Worm (Caenorhabditis elegans) whole organism, dauer: Measurements from ENCODE around the gene klp-18.

Experiments used
- unc-62 ChIP-seq: sonication (generic microtip); optimal IDR thresholded peaks from 2 replicates; lab custom pipeline; 2017; ENCODE audit warnings: missing biosample characterization, missing genetic modification reagents, missing genetic modification characterization

klp-18 gene

DNA sequence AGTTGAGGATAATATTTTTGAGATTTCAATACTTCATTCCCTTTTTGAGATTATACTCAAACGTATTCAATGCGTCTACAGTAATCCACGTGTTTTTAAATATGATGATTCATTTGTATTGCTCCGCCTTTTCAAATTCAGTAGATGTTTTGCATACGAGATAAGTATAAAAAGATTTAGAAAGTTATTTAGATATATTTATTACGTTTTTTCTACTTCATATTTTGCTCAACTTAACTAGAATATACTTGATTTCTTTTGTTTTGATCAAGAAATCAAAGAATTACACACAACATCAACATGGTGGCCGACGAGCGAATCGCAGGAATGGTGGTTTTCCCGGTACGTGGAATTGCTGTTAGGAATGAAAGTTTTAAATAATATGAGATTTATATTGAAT lies 17.7 kb downstream of the klp-18 start, which contains the start of gene srx-50:
TSS of gene srx-50 (plus strand) at position 301 of the 400 bp plus-strand sequence.
- TF ChIP-seq unc-62 (GFP tag; lab: Kevin White, UChicago): no peak

DNA sequence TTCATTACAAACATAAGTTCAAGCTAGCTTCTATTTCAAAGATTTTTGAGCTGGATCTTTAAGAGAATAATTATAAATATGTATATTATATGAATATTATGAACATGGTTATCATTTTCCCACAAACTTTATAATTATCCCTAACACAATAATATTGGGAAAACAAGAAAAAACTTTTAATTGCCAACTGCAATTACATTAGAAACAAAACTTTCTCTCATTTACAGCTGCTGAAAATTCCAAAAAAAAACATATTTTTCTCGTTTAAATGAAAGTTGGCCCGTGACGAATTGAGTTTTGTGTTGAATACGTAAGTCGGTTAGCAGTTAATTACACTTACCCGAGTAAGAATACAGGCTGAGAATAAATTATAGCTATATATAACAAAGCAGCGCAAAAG lies 22.7 kb downstream of the klp-18 start:
- no peak for TF ChIP-seq unc-62 (GFP tag; lab: Kevin White, UChicago)

DNA sequence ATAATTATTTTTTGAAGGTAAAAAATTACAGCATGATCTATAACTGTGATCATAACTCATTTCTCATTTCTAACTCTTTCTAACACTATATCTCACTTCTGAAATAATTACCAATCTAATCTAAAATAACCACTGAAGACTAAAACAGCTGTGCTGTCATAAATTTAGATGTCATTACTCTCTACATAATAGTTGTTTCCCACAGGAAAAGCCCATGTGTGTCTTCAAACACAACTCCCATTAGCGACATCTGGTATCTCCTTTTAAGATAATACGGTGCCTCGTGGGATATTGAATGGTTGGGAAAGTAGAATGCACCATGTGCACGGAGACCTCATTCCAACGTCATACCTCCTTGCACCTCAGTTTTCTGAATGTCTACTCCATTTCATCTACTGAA lies 25.0 kb downstream of the klp-18 start, which contains the start of gene Y43B11AL.1:
TSS of gene Y43B11AL.1 (plus strand) at position 301 of the 400 bp plus-strand sequence.
- TF ChIP-seq unc-62 (GFP tag; lab: Kevin White, UChicago): no peak

DNA sequence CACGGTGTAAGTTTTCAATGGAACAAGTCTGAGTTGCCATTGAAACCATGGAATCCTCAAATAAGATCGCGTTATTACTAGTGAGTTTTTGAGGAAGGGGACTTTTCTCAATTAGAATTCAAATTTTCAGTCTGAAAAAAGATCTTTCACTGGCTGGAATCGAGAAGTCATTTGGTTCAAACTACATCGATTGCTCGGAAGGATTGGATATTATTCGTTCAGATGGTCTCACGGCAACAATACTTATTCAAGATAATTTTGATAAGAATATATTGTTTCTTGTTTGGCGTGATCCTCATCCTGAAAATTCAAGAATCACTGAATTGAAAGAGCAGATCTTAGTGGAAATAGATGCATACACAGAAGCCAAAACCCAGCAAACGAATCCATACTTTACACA lies 27.4 kb downstream of the klp-18 start:
- TF ChIP-seq unc-62 (GFP tag; lab: Kevin White, UChicago): no peak

DNA sequence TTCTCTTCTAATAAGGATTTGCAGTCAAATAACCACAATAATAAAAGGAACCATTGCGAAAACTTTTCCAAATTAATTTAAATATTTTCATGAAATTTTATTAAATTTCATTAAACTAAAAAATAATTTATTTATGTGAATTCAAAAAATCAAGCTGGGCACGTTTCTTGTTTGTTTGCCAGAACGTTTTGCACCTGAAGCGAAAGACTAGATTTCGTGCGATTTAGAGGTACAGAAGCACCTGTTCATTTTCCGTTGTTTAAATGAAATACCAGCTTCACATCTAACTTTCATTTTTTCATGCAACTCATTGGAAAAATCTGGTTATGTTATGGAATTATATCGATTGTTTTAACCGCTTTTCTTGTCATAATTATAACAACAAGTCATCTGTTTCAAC lies 32.1 kb downstream of the klp-18 start, which contains the start of gene srg-48:
TSS of gene srg-48 (plus strand) at position 301 of the 400 bp plus-strand sequence.
- no peak for TF ChIP-seq unc-62 (GFP tag; lab: Kevin White, UChicago)

DNA sequence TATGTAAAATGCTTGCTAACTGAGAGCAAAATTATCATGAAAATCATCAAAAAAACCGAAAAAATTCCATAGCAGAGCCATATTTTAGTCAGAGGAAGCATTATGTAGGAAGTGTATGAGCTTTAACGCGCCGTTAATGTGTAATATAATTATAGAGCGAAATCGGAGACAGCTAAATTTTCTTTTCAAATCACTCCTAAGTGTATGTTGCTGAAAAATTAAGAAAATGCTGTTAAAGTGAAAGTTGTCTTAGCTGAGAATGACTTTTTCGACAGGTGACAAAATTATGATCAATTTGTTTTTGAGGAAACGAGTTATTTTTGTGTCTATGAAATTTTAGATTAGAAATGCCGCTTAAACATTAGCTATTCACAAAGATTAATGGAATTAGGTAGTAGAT lies 35.1 kb downstream of the klp-18 start, which contains the start of gene srg-50:
TSS of gene srg-50 (minus strand) at position 101 of the 400 bp plus-strand sequence.
- TF ChIP-seq unc-62 (GFP tag; lab: Kevin White, UChicago): no peak

DNA sequence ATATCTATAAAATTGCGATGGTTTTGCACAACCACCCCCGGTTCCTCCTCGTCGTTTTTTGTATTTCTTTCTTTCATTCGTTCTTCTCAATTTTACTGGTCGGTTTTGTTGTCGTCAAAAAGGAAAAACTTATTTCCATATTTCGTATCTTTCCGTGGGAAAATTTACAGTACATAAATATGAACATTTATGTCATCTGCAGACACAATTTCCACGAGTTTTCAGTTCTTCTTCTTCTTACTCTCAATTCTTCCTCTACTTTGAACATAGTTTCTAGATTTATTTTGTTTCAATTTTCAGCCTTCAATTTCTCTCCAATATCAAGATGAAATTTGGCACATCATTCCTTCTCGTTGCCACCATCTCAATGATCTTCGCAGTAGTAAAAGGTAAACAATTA lies 41.2 kb downstream of the klp-18 start, which contains the start of gene Y43B11AR.1:
TSS of gene Y43B11AR.1 (plus strand) at position 301 of the 400 bp plus-strand sequence.
- TF ChIP-seq unc-62 (GFP tag; lab: Kevin White, UChicago): no peak

DNA sequence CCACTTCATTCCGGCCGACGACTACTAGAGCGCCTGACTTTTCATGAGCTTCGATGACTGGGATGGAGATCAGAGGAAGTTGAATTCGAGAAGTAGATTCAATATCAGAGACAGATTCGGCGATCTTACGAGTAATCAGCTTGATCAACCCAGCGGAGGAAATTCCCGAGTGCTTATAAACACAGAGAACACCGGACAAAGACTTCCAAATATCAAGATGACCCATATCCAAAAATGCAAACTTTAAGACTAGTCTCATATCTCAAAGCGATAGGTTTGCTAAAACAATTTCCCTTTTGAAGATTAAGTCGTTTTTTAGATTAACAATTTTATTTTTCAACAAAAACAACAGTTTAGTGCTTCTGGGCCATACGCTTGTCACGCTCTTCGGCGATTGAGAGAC lies 43.4 kb downstream of the klp-18 start, which contains the start of gene Y43B11AR.3:
TSS of gene Y43B11AR.3 (minus strand) at position 335 of the 403 bp plus-strand sequence.
- no peak for TF ChIP-seq unc-62 (GFP tag; lab: Kevin White, UChicago)

DNA sequence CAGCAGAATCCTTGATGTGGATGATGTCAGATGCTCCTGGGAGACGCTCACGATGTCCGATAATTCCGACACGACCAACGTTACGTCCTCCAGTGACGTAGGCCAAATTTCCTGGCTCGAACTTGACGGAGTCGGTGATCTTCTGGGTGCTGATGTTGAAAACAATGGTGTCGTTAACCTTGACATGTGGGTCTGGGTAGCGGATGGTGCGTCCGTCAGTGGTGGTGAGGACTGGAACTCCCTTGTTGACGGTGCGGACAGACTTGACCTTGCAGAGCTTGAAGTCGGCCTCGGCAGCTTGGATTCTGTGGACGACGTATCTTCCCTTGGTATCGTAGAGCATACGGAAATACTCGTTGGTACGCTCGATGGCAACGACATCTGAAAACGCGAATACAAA lies 44.0 kb downstream of the klp-18 start:
- TF ChIP-seq unc-62 (GFP tag; lab: Kevin White, UChicago): no peak

DNA sequence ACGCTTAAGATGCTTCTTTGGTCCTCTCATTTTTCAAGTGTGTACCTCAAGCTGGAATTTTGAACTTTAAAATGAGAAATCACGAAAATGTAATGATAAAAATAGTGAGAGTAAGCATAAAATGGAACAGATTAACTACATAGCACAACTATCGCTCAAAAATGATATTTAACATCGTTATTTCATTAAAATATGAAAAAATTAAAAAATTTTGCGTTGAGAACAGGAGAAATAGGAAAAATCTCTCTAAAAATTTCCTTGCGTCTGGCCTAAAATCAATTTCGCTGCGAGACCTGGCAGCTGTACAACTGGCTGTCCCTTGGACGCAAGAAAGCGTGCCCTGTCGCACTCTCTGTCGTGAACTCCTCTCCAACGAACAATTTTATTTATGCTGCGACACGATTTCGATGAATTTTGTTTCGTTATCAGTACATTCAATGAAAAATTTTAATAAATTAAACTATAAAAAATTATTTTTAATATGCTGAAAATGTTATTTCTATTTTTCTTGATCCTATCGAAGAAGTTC lies 44.7 kb downstream of the klp-18 start, which contains the start of gene rps-4:
TSS of gene rps-4 (minus strand) at position 51 of the 529 bp plus-strand sequence.
- no peak for TF ChIP-seq unc-62 (GFP tag; lab: Kevin White, UChicago)
